Fruit fly (Drosophila melanogaster) whole organism, embryonic: Measurements from ENCODE around the gene CG33490.

Source experiments
- Bdp1 ChIP-seq: fragments of 200-800 bp; sonication (Bioruptor generic); optimal IDR thresholded peaks from 3 replicates; lab custom pipeline; 2016; ENCODE audit warnings: missing biosample characterization, missing genetic modification characterization
- CG12219 ChIP-seq: fragments of 200-800 bp; sonication (Bioruptor generic); optimal IDR thresholded peaks from 3 replicates; lab custom pipeline; 2018; ENCODE audit warnings: missing biosample characterization, mild to moderate bottlenecking, missing genetic modification characterization
- CG12659 ChIP-seq: fragments of 200-800 bp; sonication (Bioruptor generic); optimal IDR thresholded peaks from 3 replicates; lab custom pipeline; 2017; ENCODE audit warnings: mild to moderate bottlenecking, missing biosample characterization, missing genetic modification reagents, missing genetic modification characterization
- CG13775 ChIP-seq: fragments of 200-800 bp; sonication (Bioruptor generic); optimal IDR thresholded peaks from 3 replicates; lab custom pipeline; 2017; ENCODE audit warnings: missing biosample characterization, mild to moderate bottlenecking, missing genetic modification characterization
- CG16813 ChIP-seq: fragments of 200-800 bp; sonication (Bioruptor generic); IDR thresholded peaks from 3 replicates; pipeline ENCODE4 v1.3.6; 2022; ENCODE audit warnings: missing biosample characterization, missing genetic modification characterization; ENCODE audit not compliant: partially characterized antibody
- CG17612 ChIP-seq: fragments of 200-800 bp; sonication (Bioruptor generic); IDR thresholded peaks from 2 replicates; pipeline ENCODE4 v1.3.6; 2022; ENCODE audit warnings: missing biosample characterization, missing genetic modification characterization
- CG31365 ChIP-seq: fragments of 200-800 bp; sonication (Bioruptor generic); optimal IDR thresholded peaks from 2 replicates; lab custom pipeline; 2018; ENCODE audit warnings: missing biosample characterization, mild to moderate bottlenecking, missing genetic modification characterization
- CG32532 ChIP-seq: fragments of 200-800 bp; sonication (Bioruptor generic); IDR thresholded peaks from 2 replicates; pipeline ENCODE4 v1.3.6; 2022; ENCODE audit warnings: missing biosample characterization, missing genetic modification characterization
- CG3407 ChIP-seq: fragments of 200-800 bp; sonication (Bioruptor generic); optimal IDR thresholded peaks from 2 replicates; lab custom pipeline; 2018; ENCODE audit warnings: missing biosample characterization, mild to moderate bottlenecking, missing genetic modification characterization
- CG6272 ChIP-seq: fragments of 200-800 bp; sonication (Bioruptor generic); IDR thresholded peaks from 2 replicates; pipeline ENCODE4 v1.3.6; 2022; ENCODE audit warnings: missing biosample characterization, missing genetic modification characterization
- CG6791 ChIP-seq: fragments of 200-800 bp; sonication (Bioruptor generic); IDR thresholded peaks from 3 replicates; pipeline ENCODE4 v1.3.6; 2022; ENCODE audit warnings: missing biosample characterization, missing genetic modification characterization; ENCODE audit not compliant: partially characterized antibody
- CG7271 ChIP-seq: fragments of 200-800 bp; sonication (Bioruptor generic); optimal IDR thresholded peaks from 2 replicates; lab custom pipeline; 2018; ENCODE audit warnings: missing biosample characterization, mild to moderate bottlenecking, missing genetic modification characterization, moderate library complexity
- CG7963 ChIP-seq: fragments of 200-800 bp; sonication (Bioruptor generic); IDR thresholded peaks from 3 replicates; pipeline ENCODE4 v1.3.6; 2022; ENCODE audit warnings: missing biosample characterization, missing genetic modification characterization; ENCODE audit not compliant: partially characterized antibody
- CG8765 ChIP-seq: fragments of 200-800 bp; sonication (Bioruptor generic); IDR thresholded peaks from 2 replicates; pipeline ENCODE4 v1.3.6; 2022; ENCODE audit warnings: missing biosample characterization, missing genetic modification characterization
- CG8924 ChIP-seq: fragments of 200-800 bp; optimal IDR thresholded peaks from 3 replicates; lab custom pipeline; 2019; ENCODE audit warnings: missing biosample characterization, mild to moderate bottlenecking, missing genetic modification characterization, moderate library complexity
- CG9876 ChIP-seq: fragments of 200-800 bp; sonication (Bioruptor generic); optimal IDR thresholded peaks from 2 replicates; lab custom pipeline; 2016; ENCODE audit warnings: missing biosample characterization, missing genetic modification characterization
- Hmx ChIP-seq: fragments of 200-800 bp; sonication (Bioruptor generic); optimal IDR thresholded peaks from 2 replicates; lab custom pipeline; 2016; ENCODE audit warnings: missing biosample characterization, missing genetic modification characterization
- Myb ChIP-seq: fragments of 200-800 bp; sonication (Bioruptor generic); optimal IDR thresholded peaks from 2 replicates; lab custom pipeline; 2016; ENCODE audit warnings: missing biosample characterization, missing genetic modification characterization
- Nf-YA ChIP-seq: fragments of 200-800 bp; sonication (Bioruptor generic); IDR thresholded peaks from 2 replicates; pipeline ENCODE4 v1.3.6; 2022; ENCODE audit warnings: missing biosample characterization, missing genetic modification characterization
- Rx ChIP-seq: fragments of 200-800 bp; sonication (Bioruptor generic); IDR thresholded peaks from 2 replicates; pipeline ENCODE4 v1.3.6; 2022; ENCODE audit warnings: missing biosample characterization, missing genetic modification characterization
- Six4 ChIP-seq: fragments of 200-800 bp; sonication (Bioruptor generic); optimal IDR thresholded peaks from 2 replicates; lab custom pipeline; 2016; ENCODE audit warnings: missing biosample characterization, missing genetic modification characterization
- Sox102F ChIP-seq: fragments of 200-800 bp; sonication (Bioruptor generic); optimal IDR thresholded peaks from 2 replicates; lab custom pipeline; 2018; ENCODE audit warnings: missing biosample characterization, mild to moderate bottlenecking, missing genetic modification characterization, moderate library complexity
- Usf ChIP-seq: fragments of 200-800 bp; sonication (Bioruptor generic); optimal IDR thresholded peaks from 2 replicates; lab custom pipeline; 2017; ENCODE audit warnings: missing genotype, missing biosample characterization, missing genetic modification characterization
- ase ChIP-seq: fragments of 200-800 bp; sonication (Bioruptor generic); IDR thresholded peaks from 3 replicates; pipeline ENCODE4 v1.3.6; 2022; ENCODE audit warnings: missing biosample characterization, missing genetic modification characterization
- ash1 ChIP-seq: fragments of 200-800 bp; sonication (Bioruptor generic); optimal IDR thresholded peaks from 2 replicates; lab custom pipeline; 2018; ENCODE audit warnings: missing biosample characterization, mild to moderate bottlenecking, missing genetic modification characterization
- bab2 ChIP-seq: fragments of 200-800 bp; sonication (Bioruptor generic); optimal IDR thresholded peaks from 2 replicates; lab custom pipeline; 2016; ENCODE audit warnings: missing biosample characterization, missing genetic modification characterization
- bigmax ChIP-seq: fragments of 200-800 bp; sonication (Bioruptor generic); optimal IDR thresholded peaks from 2 replicates; lab custom pipeline; 2018; ENCODE audit warnings: missing biosample characterization, mild to moderate bottlenecking, missing genetic modification characterization
- crc ChIP-seq: fragments of 200-800 bp; sonication (Bioruptor generic); optimal IDR thresholded peaks from 2 replicates; lab custom pipeline; 2016; ENCODE audit warnings: missing biosample characterization, missing genetic modification characterization
- exex ChIP-seq: fragments of 200-800 bp; sonication (Bioruptor generic); optimal IDR thresholded peaks from 4 replicates; lab custom pipeline; 2018; ENCODE audit warnings: missing biosample characterization, mild to moderate bottlenecking, missing genetic modification characterization, moderate library complexity
- gsb ChIP-seq: fragments of 200-800 bp; sonication (Bioruptor generic); IDR thresholded peaks from 2 replicates; pipeline ENCODE4 v1.3.6; 2022; ENCODE audit warnings: missing biosample characterization, missing genetic modification characterization
- kah ChIP-seq: fragments of 200-800 bp; sonication (Bioruptor generic); optimal IDR thresholded peaks from 2 replicates; lab custom pipeline; 2018; ENCODE audit warnings: missing biosample characterization, mild to moderate bottlenecking, missing genetic modification characterization
- lbe ChIP-seq: fragments of 200-800 bp; sonication (Bioruptor generic); optimal IDR thresholded peaks from 2 replicates; lab custom pipeline; 2016; ENCODE audit warnings: missing biosample characterization, mild to moderate bottlenecking, missing genetic modification characterization
- pho ChIP-seq: fragments of 200-800 bp; sonication (Bioruptor generic); optimal IDR thresholded peaks from 2 replicates; lab custom pipeline; 2016; ENCODE audit warnings: missing biosample characterization, missing genetic modification characterization
- pum ChIP-seq: fragments of 200-800 bp; sonication (Bioruptor generic); optimal IDR thresholded peaks from 2 replicates; lab custom pipeline; 2016; ENCODE audit warnings: missing biosample characterization, missing genetic modification characterization
- ranshi ChIP-seq: fragments of 200-800 bp; sonication (Bioruptor generic); IDR thresholded peaks from 2 replicates; pipeline ENCODE4 v1.3.6; 2022; ENCODE audit warnings: missing biosample characterization, missing genetic modification characterization
- rib ChIP-seq: fragments of 200-800 bp; sonication (Bioruptor generic); IDR thresholded peaks from 2 replicates; pipeline ENCODE4 v1.3.6; 2022; ENCODE audit warnings: missing biosample characterization, missing genetic modification characterization
- stwl ChIP-seq: fragments of 200-800 bp; sonication (Bioruptor generic); optimal IDR thresholded peaks from 3 replicates; lab custom pipeline; 2018; ENCODE audit warnings: missing biosample characterization, mild to moderate bottlenecking, missing genetic modification characterization, moderate library complexity
- tll ChIP-seq, 2 experiments: fragments of 200-800 bp in 1 of 2; fragments of >200 bp in 1 of 2; sonication (Bioruptor generic) in 1 of 2; optimal IDR thresholded peaks; 2 replicates each; lab custom pipeline; 2017 to 2019; ENCODE audit warnings: missing biosample characterization in 2 of 2, missing genetic modification characterization in 2 of 2, mild to moderate bottlenecking in 1 of 2, moderate library complexity in 1 of 2
- vvl ChIP-seq: fragments of 200-800 bp; sonication (Bioruptor generic); IDR thresholded peaks from 2 replicates; pipeline ENCODE4 v1.3.6; 2022; ENCODE audit warnings: missing biosample characterization, missing genetic modification characterization
- zen ChIP-seq: fragments of 200-800 bp; sonication (Bioruptor generic); optimal IDR thresholded peaks from 3 replicates; lab custom pipeline; 2018; ENCODE audit warnings: missing biosample characterization, mild to moderate bottlenecking, missing genetic modification characterization, moderate library complexity

Gene CG33490

DNA sequence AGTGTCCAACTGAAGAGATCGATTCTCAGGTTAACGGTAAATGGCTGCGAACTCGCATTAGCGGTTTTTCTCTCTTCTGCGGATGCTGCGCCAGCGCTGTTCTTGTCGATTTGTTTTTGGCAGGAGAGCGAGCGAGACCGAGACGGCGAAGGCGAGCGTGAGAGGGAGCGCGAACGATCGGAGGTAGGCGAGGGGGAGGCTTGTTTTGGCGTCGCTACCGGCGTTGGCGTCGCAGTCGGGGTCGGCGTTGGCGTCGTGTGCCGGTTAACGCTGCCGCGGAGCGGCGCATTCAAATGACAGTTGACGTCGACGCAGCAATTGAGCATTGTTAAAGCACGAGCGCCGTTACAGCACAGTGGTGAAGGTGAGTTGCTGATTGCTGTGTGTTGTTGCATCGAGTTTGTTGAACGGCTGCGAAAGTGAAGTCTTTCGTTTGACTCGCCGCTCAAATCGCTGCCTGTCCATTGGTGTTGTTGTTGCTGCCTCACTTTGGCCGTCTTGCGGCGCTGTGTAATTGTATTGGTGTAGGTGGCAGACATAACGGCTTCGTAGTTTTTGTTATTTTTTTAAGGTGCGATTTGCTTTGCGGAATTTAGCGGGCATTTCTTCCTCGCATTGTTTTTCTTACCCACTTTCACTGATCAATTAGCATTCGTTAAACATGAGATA, 12.5 kb upstream of the CG33490 start (continued):
- TF ChIP-seq gsb (GFP tag; lab: Robert Waterston, UW) (no peak), tll (GFP tag; optimal IDR thresholded peaks at IDR 0.05; lab: Kevin White, UChicago) (no peak), vvl (GFP tag; lab: Robert Waterston, UW) (no peak), CG8924 (no peak), CG8765 (GFP tag; lab: Robert Waterston, UW) (peak; percentile 34; the same call in 1 of the 2 replicates), CG7271 (tag; lab: Kevin White, UChicago) (no peak), CG6791 (GFP tag; lab: Robert Waterston, UW) (peak; percentile 63; the same call in 1 of the 3 replicates), CG12219 (no peak), CG3407 (GFP tag; lab: Kevin White, UChicago) (no peak), CG17612 (GFP tag; lab: Robert Waterston, UW) (no peak)
- TF ChIP-seq, all 482 proteins: peak for 58

DNA sequence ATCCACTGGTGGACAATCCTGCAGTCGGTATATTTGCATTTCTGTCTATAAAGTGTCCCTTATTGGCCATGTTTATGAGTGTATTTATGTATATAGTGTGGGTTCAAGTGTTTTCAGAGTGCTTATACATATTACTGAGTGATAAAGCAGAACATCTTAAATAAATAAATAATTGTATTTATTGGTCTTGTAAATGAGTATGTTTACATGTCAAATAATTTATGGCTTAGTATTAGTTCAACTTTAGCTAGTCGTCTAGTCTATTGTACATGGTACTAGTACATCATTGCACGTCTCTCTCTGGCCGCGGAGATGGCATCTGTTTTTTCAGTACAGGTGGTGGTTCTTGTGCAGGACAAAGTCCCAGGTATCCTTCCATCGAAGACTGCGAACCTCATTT, 9.5 kb upstream of the CG33490 start, which contains the start of gene CG32086:
Gene CG32086 (minus strand): TSS at position 101 of the 400 bp plus-strand sequence.
- no peak for TF ChIP-seq bab2 (GFP tag; lab: Kevin White, UChicago)
- TF ChIP-seq CG32532: no peak
- no peak for TF ChIP-seq pho (GFP tag; lab: Kevin White, UChicago)
- no peak for TF ChIP-seq Usf (GFP tag; lab: Kevin White, UChicago)
- no peak for TF ChIP-seq Six4 (GFP tag; lab: Kevin White, UChicago)
- TF ChIP-seq Rx (GFP tag; lab: Robert Waterston, UW): no peak
- no peak for TF ChIP-seq Myb (GFP tag; lab: Kevin White, UChicago)
- TF ChIP-seq pum (GFP tag; lab: Kevin White, UChicago): no peak
- no peak for TF ChIP-seq CG9876 (GFP tag; lab: Kevin White, UChicago)
- TF ChIP-seq exex (tag; lab: Kevin White, UChicago): no peak
- TF ChIP-seq CG7963 (GFP tag; lab: Robert Waterston, UW): no peak
- no peak for TF ChIP-seq CG6272 (GFP tag; lab: Robert Waterston, UW)
- TF ChIP-seq, all 482 proteins: peak for 0

DNA sequence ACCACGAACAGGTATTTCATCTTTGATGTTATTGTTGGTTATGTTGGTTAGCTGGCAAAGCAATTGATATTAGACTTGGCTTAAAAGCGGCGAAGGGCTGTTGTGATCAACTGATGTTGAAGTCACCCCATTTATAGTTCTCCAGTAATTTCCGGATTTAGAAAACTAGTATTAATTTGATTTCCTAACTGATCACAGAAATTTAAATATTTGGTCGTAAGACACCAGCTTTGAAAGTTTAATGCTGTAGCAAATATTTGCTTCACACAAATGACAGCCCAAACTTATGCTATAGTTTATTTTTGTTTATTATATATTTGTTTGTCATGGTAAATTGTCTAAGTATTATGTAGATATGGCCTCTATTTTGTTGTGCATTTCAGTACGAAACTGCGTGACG, 7.6 kb upstream of the CG33490 start, which contains the start of gene CG33269:
Gene CG33269 (minus strand): TSS at position 101 of the 400 bp plus-strand sequence.
- no peak for TF ChIP-seq CG16813
- no peak for TF ChIP-seq Hmx (GFP tag; lab: Kevin White, UChicago)
- TF ChIP-seq zen (tag; lab: Kevin White, UChicago): no peak
- TF ChIP-seq CG12659: no peak
- no peak for TF ChIP-seq stwl (tag; lab: Kevin White, UChicago)
- no peak for TF ChIP-seq kah
- TF ChIP-seq bigmax (GFP tag; lab: Kevin White, UChicago): no peak
- TF ChIP-seq CG31365 (tag; lab: Kevin White, UChicago): no peak
- TF ChIP-seq ranshi (GFP tag; lab: Robert Waterston, UW): no peak
- no peak for TF ChIP-seq CG13775 (GFP tag; lab: Kevin White, UChicago)
- no peak for TF ChIP-seq ase (GFP tag; lab: Robert Waterston, UW)
- TF ChIP-seq Bdp1: no peak
- TF ChIP-seq crc (GFP tag; lab: Kevin White, UChicago): no peak
- TF ChIP-seq Sox102F (GFP tag; lab: Kevin White, UChicago): no peak
- TF ChIP-seq rib: no peak
- TF ChIP-seq Nf-YA (GFP tag; lab: Robert Waterston, UW): no peak
- no peak for TF ChIP-seq ash1 (GFP tag; lab: Kevin White, UChicago)
- TF ChIP-seq pho (GFP tag; lab: Kevin White, UChicago): no peak
- no peak for TF ChIP-seq lbe (GFP tag; lab: Kevin White, UChicago)
